Worm (Caenorhabditis elegans): ENCODE data around the gene nucl-1.

nucl-1 gene

ce11 chrIV:8266024-8266949 is 23.0 kb downstream of the nucl-1 start (continued):
- TF ChIP-seq T07F8.4 (tag; optimal IDR thresholded peaks at IDR 0.05) (no peak), F49E8.2 (tag; optimal IDR thresholded peaks at IDR 0.05; ENCODE audit: insufficient read depth) (no peak), F57C9.4 (tag; optimal IDR thresholded peaks at IDR 0.05) (no peak), cebp-1 (GFP tag; IDR thresholded peaks at IDR 0.05) (peak; percentile 21; the same call in 1 of the 2 replicates), cebp-1 (tag; optimal IDR thresholded peaks at IDR 0.05) (peak; percentile 67), lsy-27 (tag; optimal IDR thresholded peaks at IDR 0.05; ENCODE audit: borderline replicate concordance, insufficient read depth) (no peak), F55B11.4 (tag; optimal IDR thresholded peaks at IDR 0.05; ENCODE audit: borderline replicate concordance, insufficient read depth) (no peak), rec-8 (tag; optimal IDR thresholded peaks at IDR 0.05) (no peak), ceh-79 (tag; optimal IDR thresholded peaks at IDR 0.05) (no peak), ztf-3 (GFP tag; optimal IDR thresholded peaks at IDR 0.05) (no peak), hrde-1 (tag; optimal IDR thresholded peaks at IDR 0.05; ENCODE audit: borderline replicate concordance) (no peak), tbp1 (GFP tag; optimal IDR thresholded peaks at IDR 0.05) (peak; percentile 32), chd-7 (tag; optimal IDR thresholded peaks at IDR 0.05) (peak; percentile 26), sea-2 (GFP tag; IDR thresholded peaks at IDR 0.05) (no peak), lsl-1 (GFP tag; optimal IDR thresholded peaks at IDR 0.05) (no peak), C17E4.6 (GFP tag; IDR thresholded peaks at IDR 0.05) (no peak), F33H1.4 (GFP tag; IDR thresholded peaks at IDR 0.05) (peak; percentile 8; the same call in 1 of the 2 replicates), mcd-1 (GFP tag; IDR thresholded peaks at IDR 0.05) (0 out of 2 replicates have a peak, but pooled peaks have one; percentile 39), rpc-1 (optimal IDR thresholded peaks at IDR 0.05) (no peak), rpc-1 (tag; optimal IDR thresholded peaks at IDR 0.05) (no peak), nfya-2 (GFP tag; IDR thresholded peaks at IDR 0.05) (0 out of 2 replicates have a peak, but pooled peaks have one; percentile 68), egrh-3 (GFP tag; IDR thresholded peaks at IDR 0.05) (peak; percentile 61; the same call in 1 of the 2 replicates), ZK185.1 (tag; optimal IDR thresholded peaks at IDR 0.05; ENCODE audit: poor library complexity, severe bottlenecking) (peak; percentile 46), madf-3 (GFP tag; IDR thresholded peaks at IDR 0.05) (peak; percentile 72; the same call in 1 of the 2 replicates), ceh-91 (GFP tag; IDR thresholded peaks at IDR 0.05) (no peak), ccch-3 (GFP tag; optimal IDR thresholded peaks at IDR 0.05) (no peak), nfya-1 (tag; optimal IDR thresholded peaks at IDR 0.05; ENCODE audit: borderline replicate concordance, insufficient read depth) (no peak), snpc-3.4 (tag; optimal IDR thresholded peaks at IDR 0.05) (no peak), sptf-2 (GFP tag; optimal IDR thresholded peaks at IDR 0.05) (no peak), repo-1 (tag; optimal IDR thresholded peaks at IDR 0.05) (peak; percentile 90), lin-40 (tag; optimal IDR thresholded peaks at IDR 0.05) (no peak), T26A5.8 (tag; optimal IDR thresholded peaks at IDR 0.05) (no peak), mel-28 (tag; optimal IDR thresholded peaks at IDR 0.05; ENCODE audit: borderline replicate concordance) (no peak), cebp-2 (GFP tag; IDR thresholded peaks at IDR 0.05) (peak; percentile 80), F39B2.1 (GFP tag; IDR thresholded peaks at IDR 0.05) (no peak), C06A6.2 (GFP tag; conservative IDR thresholded peaks at IDR 0.05) (no peak), mes-4 (tag; optimal IDR thresholded peaks at IDR 0.05) (no peak), Y67H2A.10 (GFP tag; conservative IDR thresholded peaks at IDR 0.05) (no peak), die-1 (tag; optimal IDR thresholded peaks at IDR 0.05) (no peak), snpc-4 (GFP tag; optimal IDR thresholded peaks at IDR 0.05) (no peak), snpc-4 (tag; optimal IDR thresholded peaks at IDR 0.05) (peak in 1 of 4 experiments; percentile 7), ekl-4 (GFP tag; IDR thresholded peaks at IDR 0.05) (0 out of 2 replicates have a peak, but pooled peaks have one; percentile 38), Y79H2A.3 (GFP tag; conservative IDR thresholded peaks at IDR 0.05) (no peak), somi-1 (GFP tag; optimal IDR thresholded peaks at IDR 0.05) (no peak), F23B12.7 (tag; optimal IDR thresholded peaks at IDR 0.05; ENCODE audit: insufficient read depth) (no peak)

All from whole organism, young adult.